Fruit fly (Drosophila melanogaster) whole organism, wandering third instar larva: ENCODE measurements around the gene vret.
A peak's percentile ranks its signal among the peaks of the same experiment; 100 is the strongest.

Experiments used
- Abd-B ChIP-seq: fragments of >200 bp; optimal IDR thresholded peaks from 2 replicates; lab custom pipeline; 2017; ENCODE audit warnings: missing biosample characterization, missing genetic modification characterization
- CG32264 ChIP-seq: fragments of 200-800 bp; sonication (Bioruptor generic); optimal IDR thresholded peaks from 2 replicates; lab custom pipeline; 2016; ENCODE audit warnings: missing biosample characterization, missing genetic modification characterization
- CG9705 ChIP-seq: fragments of 200-800 bp; sonication (Bioruptor generic); optimal IDR thresholded peaks from 2 replicates; lab custom pipeline; 2018; ENCODE audit warnings: missing biosample characterization, mild to moderate bottlenecking, missing genetic modification characterization
- Dfd ChIP-seq: fragments of >200 bp; optimal IDR thresholded peaks from 2 replicates; lab custom pipeline; 2017; ENCODE audit warnings: missing biosample characterization, missing genetic modification characterization
- Dif ChIP-seq: fragments of 200-275, 200-300 bp; sonication (Bioruptor generic); optimal IDR thresholded peaks from 2 replicates; lab custom pipeline; 2018; ENCODE audit warnings: missing biosample characterization, missing genetic modification characterization; ENCODE audit not compliant: partially characterized antibody
- GATAd ChIP-seq: sonication (Bioruptor generic); optimal IDR thresholded peaks from 2 replicates; lab custom pipeline; 2016; ENCODE audit warnings: missing biosample characterization, missing genetic modification characterization
- HLH106 ChIP-seq: fragments of 200-800 bp; optimal IDR thresholded peaks from 3 replicates; lab custom pipeline; 2019; ENCODE audit warnings: missing biosample characterization, mild to moderate bottlenecking, missing genetic modification characterization, moderate library complexity
- Hnf4 ChIP-seq: fragments of 200-800 bp; sonication (Bioruptor generic); optimal IDR thresholded peaks from 2 replicates; lab custom pipeline; 2016; ENCODE audit warnings: missing biosample characterization, mild to moderate bottlenecking, missing genetic modification characterization
- Hr78 ChIP-seq: fragments of >200 bp; optimal IDR thresholded peaks from 2 replicates; lab custom pipeline; 2017; ENCODE audit warnings: missing biosample characterization, missing genetic modification characterization
- Mio ChIP-seq: sonication (Bioruptor generic); optimal IDR thresholded peaks from 2 replicates; lab custom pipeline; 2016; ENCODE audit warnings: missing biosample characterization, missing genetic modification characterization
- Myc ChIP-seq: fragments of >200 bp; optimal IDR thresholded peaks from 2 replicates; lab custom pipeline; 2017
- Rel ChIP-seq, 2 experiments: fragments of 200-800 bp; sonication (Bioruptor generic) in 1 of 2; optimal IDR thresholded peaks; 2 replicates in 1 of 2; 3 replicates in 1 of 2; lab custom pipeline; 2016 to 2019; ENCODE audit warnings: mild to moderate bottlenecking in 2 of 2, missing biosample characterization in 2 of 2, missing genetic modification characterization in 2 of 2, moderate library complexity in 1 of 2
- Sp1 ChIP-seq: fragments of 200-800 bp; sonication (Bioruptor generic); optimal IDR thresholded peaks from 3 replicates; lab custom pipeline; 2019; ENCODE audit warnings: missing biosample characterization, mild to moderate bottlenecking, missing genetic modification characterization, moderate library complexity
- Vsx2 ChIP-seq: fragments of 200-300, 225-300 bp; sonication (Bioruptor generic); optimal IDR thresholded peaks from 2 replicates; lab custom pipeline; 2018; ENCODE audit warnings: missing biosample characterization, missing genetic modification characterization; ENCODE audit not compliant: partially characterized antibody
- br ChIP-seq: fragments of 200-800 bp; sonication (Bioruptor generic); optimal IDR thresholded peaks from 2 replicates; lab custom pipeline; 2016; ENCODE audit warnings: missing biosample characterization, missing genetic modification characterization
- brk ChIP-seq: fragments of 200-800 bp; sonication (Bioruptor generic); optimal IDR thresholded peaks from 2 replicates; lab custom pipeline; 2016; ENCODE audit warnings: missing biosample characterization, mild to moderate bottlenecking, missing genetic modification characterization
- dsf ChIP-seq: sonication (Bioruptor generic); optimal IDR thresholded peaks from 2 replicates; lab custom pipeline; 2016; ENCODE audit warnings: missing biosample characterization, missing genetic modification characterization, borderline replicate concordance
- ey ChIP-seq: fragments of 200-800 bp; sonication (Bioruptor generic); optimal IDR thresholded peaks from 2 replicates; lab custom pipeline; 2016; ENCODE audit warnings: missing biosample characterization, missing genetic modification characterization
- foxo ChIP-seq, 2 experiments: fragments of 200-800 bp; sonication (Bioruptor generic); optimal IDR thresholded peaks; 2 replicates in 1 of 2; 3 replicates in 1 of 2; lab custom pipeline; 2016 to 2017; ENCODE audit warnings: missing biosample characterization in 2 of 2, missing genetic modification characterization in 2 of 2
- fru ChIP-seq: fragments of 200-800 bp; sonication (Bioruptor generic); optimal IDR thresholded peaks from 3 replicates; lab custom pipeline; 2016; ENCODE audit warnings: missing biosample characterization, mild to moderate bottlenecking, missing genetic modification characterization
- h ChIP-seq: fragments of 200-800 bp; sonication (Bioruptor generic); optimal IDR thresholded peaks from 3 replicates; lab custom pipeline; 2016; ENCODE audit warnings: missing biosample characterization, mild to moderate bottlenecking, missing genetic modification characterization
- jim ChIP-seq: fragments of 175-275, 200-325 bp; sonication (Bioruptor generic); optimal IDR thresholded peaks from 2 replicates; lab custom pipeline; 2016; ENCODE audit warnings: missing biosample characterization, mild to moderate bottlenecking, missing genetic modification characterization
- lola ChIP-seq: fragments of >200 bp; optimal IDR thresholded peaks from 2 replicates; lab custom pipeline; 2017; ENCODE audit warnings: missing biosample characterization, missing genetic modification characterization
- pan ChIP-seq: fragments of >200 bp; optimal IDR thresholded peaks from 2 replicates; lab custom pipeline; 2017
- psq ChIP-seq: fragments of 200-800 bp; sonication (Bioruptor generic); optimal IDR thresholded peaks from 3 replicates; lab custom pipeline; 2017; ENCODE audit warnings: missing biosample characterization, mild to moderate bottlenecking, missing genetic modification characterization, moderate library complexity
- rgr ChIP-seq: fragments of 200-800 bp; sonication (Bioruptor generic); optimal IDR thresholded peaks from 3 replicates; lab custom pipeline; 2016; ENCODE audit warnings: missing biosample characterization, mild to moderate bottlenecking, missing genetic modification characterization
- sage ChIP-seq: fragments of 200-800 bp; sonication (Bioruptor generic); optimal IDR thresholded peaks from 2 replicates; lab custom pipeline; 2016; ENCODE audit warnings: missing biosample characterization, mild to moderate bottlenecking, missing genetic modification characterization
- tai ChIP-seq: sonication (Bioruptor generic); optimal IDR thresholded peaks from 2 replicates; lab custom pipeline; 2016; ENCODE audit warnings: missing biosample characterization, missing genetic modification characterization
- usp ChIP-seq: fragments of >200 bp; optimal IDR thresholded peaks from 2 replicates; lab custom pipeline; 2017; ENCODE audit warnings: missing biosample characterization, missing genetic modification characterization
- woc ChIP-seq: sonication (Bioruptor generic); optimal IDR thresholded peaks from 2 replicates; lab custom pipeline; 2016; ENCODE audit warnings: missing biosample characterization, mild to moderate bottlenecking, missing genetic modification characterization

vret gene

DNA sequence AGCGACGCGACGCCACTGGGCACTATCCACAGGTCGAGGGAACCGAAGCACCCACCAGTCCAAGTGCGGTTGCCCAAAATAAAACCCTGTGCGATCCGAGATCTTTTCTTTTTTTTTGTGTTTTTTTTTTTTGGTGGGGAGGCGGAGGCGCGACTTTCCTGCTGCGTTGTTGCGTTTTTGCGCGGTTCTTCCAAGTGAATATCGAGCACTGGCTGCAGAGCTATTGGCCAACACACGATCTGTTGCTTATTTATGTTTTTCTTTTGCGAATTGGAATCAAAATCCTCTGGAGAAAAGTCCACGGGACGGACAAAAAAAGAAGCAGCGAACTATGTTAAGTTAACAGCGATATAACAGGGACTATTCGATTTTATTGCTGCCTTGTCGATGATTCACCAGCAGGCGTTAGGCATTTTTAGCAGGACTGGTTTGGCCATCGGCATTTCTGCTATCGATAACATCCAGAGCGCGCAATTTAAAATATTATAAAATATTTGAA lies 24.5 kb downstream of the vret start, which contains the start of gene wge:
wge (minus strand) TSS at position 343 of the 499 bp plus-strand sequence.
- peak; percentile 80 for TF ChIP-seq jim (GFP tag; lab: Kevin White, UChicago)
- no peak for TF ChIP-seq Dif (GFP tag; lab: Kevin White, UChicago)
- peak; percentile 59 for TF ChIP-seq Sp1 (GFP tag; lab: Kevin White, UChicago)
- TF ChIP-seq HLH106 (tag; lab: Kevin White, UChicago): peak; percentile 12
- no peak for TF ChIP-seq usp (GFP tag; lab: Kevin White, UChicago)
- TF ChIP-seq Rel (GFP tag; optimal IDR thresholded peaks at IDR 0.05; lab: Kevin White, UChicago): no peak
- TF ChIP-seq Rel (tag; optimal IDR thresholded peaks at IDR 0.05; lab: Kevin White, UChicago): peak; percentile 33
- TF ChIP-seq lola: no peak

- peak; percentile 6 for TF ChIP-seq fru (GFP tag; lab: Kevin White, UChicago)
- no peak for TF ChIP-seq Vsx2
- TF ChIP-seq, all 38 proteins: peak for 1
These were observed 25.8 kb downstream of the vret start for dm6 chr3R:22719607-22719949.

dm6 chr3R:22718937-22719606 lies 26.3 kb downstream of the vret start:
- TF ChIP-seq Vsx2 (no peak), Sp1 (GFP tag; lab: Kevin White, UChicago) (no peak), Myc (no peak), Mio (GFP tag; lab: Kevin White, UChicago) (no peak), CG32264 (no peak), woc (GFP tag; lab: Kevin White, UChicago) (no peak), fru (GFP tag; lab: Kevin White, UChicago) (no peak), foxo (GFP tag; optimal IDR thresholded peaks at IDR 0.05; lab: Kevin White, UChicago) (no peak), sage (GFP tag; lab: Kevin White, UChicago) (no peak), ey (no peak), psq (GFP tag; lab: Kevin White, UChicago) (no peak)

- no peak for TF ChIP-seq woc (GFP tag; lab: Kevin White, UChicago)
- TF ChIP-seq Abd-B (GFP tag; lab: Kevin White, UChicago): no peak
- no peak for TF ChIP-seq Myc
- TF ChIP-seq dsf (GFP tag; lab: Kevin White, UChicago): no peak
- TF ChIP-seq fru (GFP tag; lab: Kevin White, UChicago): no peak
- TF ChIP-seq GATAd (GFP tag; lab: Kevin White, UChicago): no peak
- no peak for TF ChIP-seq lola
- TF ChIP-seq Dfd (GFP tag; lab: Kevin White, UChicago): no peak
- no peak for TF ChIP-seq h (GFP tag; lab: Kevin White, UChicago)
- TF ChIP-seq usp (GFP tag; lab: Kevin White, UChicago): no peak
- TF ChIP-seq pan (lab: Kevin White, UChicago): no peak
- no peak for TF ChIP-seq Hnf4 (GFP tag; lab: Kevin White, UChicago)
- TF ChIP-seq tai (GFP tag; lab: Kevin White, UChicago): no peak
- TF ChIP-seq Mio (GFP tag; lab: Kevin White, UChicago): no peak
- no peak for TF ChIP-seq jim (GFP tag; lab: Kevin White, UChicago)
- TF ChIP-seq foxo (GFP tag; optimal IDR thresholded peaks at IDR 0.05; lab: Kevin White, UChicago): no peak
- no peak for TF ChIP-seq Dif (GFP tag; lab: Kevin White, UChicago)
These were observed 27.0 kb downstream of the vret start for dm6 chr3R:22718401-22718800.

- TF ChIP-seq Myc (no peak), lola (no peak)
These were observed 27.5 kb downstream of the vret start for dm6 chr3R:22717863-22718262.

DNA sequence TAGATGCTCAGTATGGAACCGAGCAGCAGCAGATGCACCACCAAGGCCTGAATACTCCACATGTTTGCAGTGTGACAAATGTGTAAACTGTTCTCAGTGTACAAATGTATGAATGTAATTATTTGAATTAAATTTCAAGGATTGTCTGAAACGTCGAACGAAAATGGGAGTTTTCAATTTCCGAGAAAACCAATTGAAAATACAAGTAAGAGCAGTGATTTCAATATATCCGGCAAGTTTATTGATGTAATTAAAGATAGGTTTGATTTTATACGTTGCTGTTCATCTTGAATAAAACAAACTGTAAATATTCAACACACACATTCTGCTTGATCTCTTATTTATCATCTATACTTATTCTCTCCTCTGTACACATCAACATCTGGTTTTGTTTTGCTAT lies 34.7 kb downstream of the vret start, which contains the start of gene CG4907:
CG4907 (minus strand) TSS at position 101 of the 400 bp plus-strand sequence.
- TF ChIP-seq usp (GFP tag; lab: Kevin White, UChicago): no peak
- no peak for TF ChIP-seq h (GFP tag; lab: Kevin White, UChicago)
- TF ChIP-seq Mio (GFP tag; lab: Kevin White, UChicago): no peak
- no peak for TF ChIP-seq brk (GFP tag; lab: Kevin White, UChicago)
- TF ChIP-seq ey: no peak
- TF ChIP-seq tai (GFP tag; lab: Kevin White, UChicago): no peak
- no peak for TF ChIP-seq Dif (GFP tag; lab: Kevin White, UChicago)
- TF ChIP-seq rgr (GFP tag; lab: Kevin White, UChicago): no peak
- no peak for TF ChIP-seq Vsx2
- TF ChIP-seq Dfd (GFP tag; lab: Kevin White, UChicago): no peak
- no peak for TF ChIP-seq br
- TF ChIP-seq sage (GFP tag; lab: Kevin White, UChicago): no peak
- no peak for TF ChIP-seq Hr78 (GFP tag; lab: Kevin White, UChicago)
- TF ChIP-seq fru (GFP tag; lab: Kevin White, UChicago): no peak
- TF ChIP-seq CG9705: no peak
- no peak for TF ChIP-seq jim (GFP tag; lab: Kevin White, UChicago)
- no peak for TF ChIP-seq psq (GFP tag; lab: Kevin White, UChicago)
